Fruit fly (Drosophila melanogaster): ENCODE measurements around the gene COX5A.

COX5A gene

dm6 chr3R:11850917-11851897 is 32.0 kb downstream of the COX5A start (continued):
- TF ChIP-seq otp (GFP tag; IDR thresholded peaks at IDR 0.05): 0 out of 3 replicates have a peak, but pooled peaks have one; percentile 19
- TF ChIP-seq insv (GFP tag; optimal IDR thresholded peaks at IDR 0.05): no peak
- 0 out of 2 replicates have a peak, but pooled peaks have one; percentile 25 for TF ChIP-seq rib (GFP tag; IDR thresholded peaks at IDR 0.05)
- peak; percentile 69 for TF ChIP-seq btn (GFP tag; optimal IDR thresholded peaks at IDR 0.05)
- TF ChIP-seq pnt (GFP tag; optimal IDR thresholded peaks at IDR 0.05): peak; percentile 83
- no peak for TF ChIP-seq Elba2 (GFP tag; optimal IDR thresholded peaks at IDR 0.05)
- TF ChIP-seq Atf-2 (GFP tag; optimal IDR thresholded peaks at IDR 0.05): peak; percentile 80
- no peak for TF ChIP-seq H2.0 (GFP tag; IDR thresholded peaks at IDR 0.05)
- peak; percentile 61 for TF ChIP-seq HHEX (GFP tag; optimal IDR thresholded peaks at IDR 0.05)
- TF ChIP-seq CG15073 (GFP tag; optimal IDR thresholded peaks at IDR 0.05): peak; percentile 40
- TF ChIP-seq CG18476 (GFP tag; optimal IDR thresholded peaks at IDR 0.05): peak; percentile 65
- TF ChIP-seq Spps (tag; optimal IDR thresholded peaks at IDR 0.05): peak; percentile 88
- TF ChIP-seq CG14667 (GFP tag; IDR thresholded peaks at IDR 0.05): no peak
- TF ChIP-seq Bteb2 (GFP tag; optimal IDR thresholded peaks at IDR 0.05): no peak
- TF ChIP-seq Stat92E (GFP tag; optimal IDR thresholded peaks at IDR 0.05): peak in 1 of 3 experiments; percentile 90
- peak; percentile 80 for TF ChIP-seq CG16863 (GFP tag; optimal IDR thresholded peaks at IDR 0.05)
- TF ChIP-seq CG9215 (GFP tag; IDR thresholded peaks at IDR 0.05): 0 out of 2 replicates have a peak, but pooled peaks have one; percentile 7
- no peak for TF ChIP-seq CG34224 (GFP tag; IDR thresholded peaks at IDR 0.05; ENCODE audit: partially characterized antibody)
- TF ChIP-seq CG7556 (GFP tag; optimal IDR thresholded peaks at IDR 0.05): peak; percentile 87
- TF ChIP-seq C15 (GFP tag; IDR thresholded peaks at IDR 0.05): no peak
- no peak for TF ChIP-seq CG13296 (GFP tag; optimal IDR thresholded peaks at IDR 0.05)
- TF ChIP-seq Pdp1 (GFP tag; optimal IDR thresholded peaks at IDR 0.05): peak; percentile 38 to 69
- TF ChIP-seq twi (tag; optimal IDR thresholded peaks at IDR 0.05): peak; percentile 87
- TF ChIP-seq Dfd (GFP tag; optimal IDR thresholded peaks at IDR 0.05): no peak
- no peak for TF ChIP-seq ERR (GFP tag; optimal IDR thresholded peaks at IDR 0.05)
- TF ChIP-seq CG4424 (GFP tag; optimal IDR thresholded peaks at IDR 0.05): peak; percentile 86
- TF ChIP-seq NC2α (GFP tag; optimal IDR thresholded peaks at IDR 0.05): peak; percentile 65
- TF ChIP-seq tup (GFP tag; optimal IDR thresholded peaks at IDR 0.05): no peak
- no peak for TF ChIP-seq gfzf (GFP tag; optimal IDR thresholded peaks at IDR 0.05)
- peak; percentile 69 for TF ChIP-seq HLH3B (GFP tag; IDR thresholded peaks at IDR 0.05)
- TF ChIP-seq CG30020 (tag; optimal IDR thresholded peaks at IDR 0.05): peak; percentile 63
- TF ChIP-seq Sin3A (optimal IDR thresholded peaks at IDR 0.05): no peak
- no peak for TF ChIP-seq Fer3 (tag; optimal IDR thresholded peaks at IDR 0.05)
- TF ChIP-seq Dip3 (GFP tag; optimal IDR thresholded peaks at IDR 0.05): no peak
- peak; percentile 36 for TF ChIP-seq onecut (GFP tag; IDR thresholded peaks at IDR 0.05)
- peak; percentile 76 for TF ChIP-seq jumu (GFP tag; optimal IDR thresholded peaks at IDR 0.05)
- peak; percentile 75 for TF ChIP-seq Ptx1 (GFP tag; IDR thresholded peaks at IDR 0.05)
- no peak for TF ChIP-seq vfl (GFP tag; optimal IDR thresholded peaks at IDR 0.05)
- TF ChIP-seq Neu2 (GFP tag; optimal IDR thresholded peaks at IDR 0.05; ENCODE audit: borderline replicate concordance): no peak
- TF ChIP-seq ara (GFP tag; IDR thresholded peaks at IDR 0.05): peak; percentile 78
- TF ChIP-seq CG31388 (GFP tag; optimal IDR thresholded peaks at IDR 0.05): peak; percentile 36
- no peak for TF ChIP-seq Scr (GFP tag; IDR thresholded peaks at IDR 0.05; ENCODE audit: partially characterized antibody)
- peak; percentile 94 for TF ChIP-seq ATbp (GFP tag; optimal IDR thresholded peaks at IDR 0.05)
- peak; percentile 56 for TF ChIP-seq crc (GFP tag; optimal IDR thresholded peaks at IDR 0.05)
- TF ChIP-seq CG6765 (GFP tag; optimal IDR thresholded peaks at IDR 0.05): no peak
- TF ChIP-seq CG15269 (tag; optimal IDR thresholded peaks at IDR 0.05): peak; percentile 56
- no peak for TF ChIP-seq mld (GFP tag; IDR thresholded peaks at IDR 0.05; ENCODE audit: partially characterized antibody)
- TF ChIP-seq CG13775 (GFP tag; optimal IDR thresholded peaks at IDR 0.05): peak; percentile 72

Measured in whole organism, embryonic.